Fruit fly (Drosophila melanogaster): ENCODE data around the gene CG11857.

CG11857 gene

dm6 chr3R:25308228-25308627 lies 49.5 kb downstream of the CG11857 start, which contains the start of gene CG10550:
Gene CG10550 (minus strand): TSS chr3R:25308391.
- TF ChIP-seq mirr (GFP tag; optimal IDR thresholded peaks at IDR 0.05) (peak; percentile 73), CG14014 (GFP tag; IDR thresholded peaks at IDR 0.05) (no peak), lab (GFP tag; optimal IDR thresholded peaks at IDR 0.05) (peak; percentile 2), Drgx (GFP tag; IDR thresholded peaks at IDR 0.05) (no peak), az2 (GFP tag; optimal IDR thresholded peaks at IDR 0.05) (no peak), sug (tag; optimal IDR thresholded peaks at IDR 0.05) (peak; percentile 38), exex (tag; optimal IDR thresholded peaks at IDR 0.05) (peak; percentile 41), CG18599 (GFP tag; optimal IDR thresholded peaks at IDR 0.05) (no peak), sd (tag; optimal IDR thresholded peaks at IDR 0.05) (peak; percentile 43), CG13894 (tag; optimal IDR thresholded peaks at IDR 0.05) (peak; percentile 37), Jarid2 (GFP tag; optimal IDR thresholded peaks at IDR 0.05) (peak; percentile 46), CG8290 (GFP tag; optimal IDR thresholded peaks at IDR 0.05) (no peak), CG8290 (tag; optimal IDR thresholded peaks at IDR 0.05) (peak in 1 of 2 experiments; percentile 53), CG9932 (GFP tag; IDR thresholded peaks at IDR 0.05) (no peak), Hr78 (GFP tag; optimal IDR thresholded peaks at IDR 0.05) (peak in 1 of 2 experiments; percentile 63), chinmo (GFP tag; IDR thresholded peaks at IDR 0.05; ENCODE audit: partially characterized antibody) (peak; percentile 87; the same call in 2 of the 4 replicates), pan (optimal IDR thresholded peaks at IDR 0.05) (no peak), pan (GFP tag; optimal IDR thresholded peaks at IDR 0.05 in 1 of 2, IDR thresholded peaks at IDR 0.05 in 1 of 2) (no peak), CG33213 (GFP tag; optimal IDR thresholded peaks at IDR 0.05) (no peak), inv (GFP tag; IDR thresholded peaks at IDR 0.05; ENCODE audit: partially characterized antibody) (no peak), Rx (GFP tag; IDR thresholded peaks at IDR 0.05) (no peak), cg (GFP tag; optimal IDR thresholded peaks at IDR 0.05) (peak; percentile 61), CG13287 (GFP tag; IDR thresholded peaks at IDR 0.05; ENCODE audit: partially characterized antibody) (peak; percentile 20; the same call in 1 of the 2 replicates), CG2199 (GFP tag; IDR thresholded peaks at IDR 0.05) (peak; percentile 40; the same call in 1 of the 3 replicates), CG12769 (tag; optimal IDR thresholded peaks at IDR 0.05) (peak; percentile 51), Med (GFP tag) (peak; percentile 11), CG13424 (tag; optimal IDR thresholded peaks at IDR 0.05) (no peak), corto (GFP tag; optimal IDR thresholded peaks at IDR 0.05) (no peak), zfh1 (GFP tag; IDR thresholded peaks at IDR 0.05) (no peak), tna (GFP tag; IDR thresholded peaks at IDR 0.05; ENCODE audit: partially characterized antibody) (no peak), D19B (GFP tag; optimal IDR thresholded peaks at IDR 0.05) (no peak), CG31388 (GFP tag; optimal IDR thresholded peaks at IDR 0.05) (no peak), CG15601 (tag; optimal IDR thresholded peaks at IDR 0.05) (no peak)

dm6 chr3R:25309175-25309574 lies 50.5 kb downstream of the CG11857 start:
- TF ChIP-seq NK7.1 (GFP tag; optimal IDR thresholded peaks at IDR 0.05), result no peak
- peak; percentile 33 for TF ChIP-seq Vsx1 (GFP tag; optimal IDR thresholded peaks at IDR 0.05)
- no peak for TF ChIP-seq CG6791 (GFP tag; IDR thresholded peaks at IDR 0.05; ENCODE audit: partially characterized antibody)
- no peak for TF ChIP-seq dm (GFP tag; optimal IDR thresholded peaks at IDR 0.05)
- no peak for TF ChIP-seq CG1602 (GFP tag; optimal IDR thresholded peaks at IDR 0.05)
- TF ChIP-seq rib (GFP tag; IDR thresholded peaks at IDR 0.05), result no peak
- TF ChIP-seq HmgZ (tag; optimal IDR thresholded peaks at IDR 0.05), result no peak
- no peak for TF ChIP-seq lola (GFP tag; optimal IDR thresholded peaks at IDR 0.05)
- TF ChIP-seq fd96Cb (tag; optimal IDR thresholded peaks at IDR 0.05), result no peak
- no peak for TF ChIP-seq grau (tag; optimal IDR thresholded peaks at IDR 0.05)
- TF ChIP-seq CG2712 (tag; optimal IDR thresholded peaks at IDR 0.05), result no peak
- TF ChIP-seq CG18262 (tag; optimal IDR thresholded peaks at IDR 0.05), result no peak
- no peak for TF ChIP-seq Lim3 (GFP tag; IDR thresholded peaks at IDR 0.05)
- TF ChIP-seq Doc2 (GFP tag; IDR thresholded peaks at IDR 0.05), result no peak
- TF ChIP-seq H15 (GFP tag; IDR thresholded peaks at IDR 0.05), result no peak
- no peak for TF ChIP-seq Sry-δ (GFP tag; optimal IDR thresholded peaks at IDR 0.05)
- no peak for TF ChIP-seq zfh2 (GFP tag; optimal IDR thresholded peaks at IDR 0.05)
- no peak for TF ChIP-seq CG4617 (GFP tag; optimal IDR thresholded peaks at IDR 0.05; ENCODE audit: borderline replicate concordance)
- no peak for TF ChIP-seq CG3407 (GFP tag; optimal IDR thresholded peaks at IDR 0.05)
